Worm (Caenorhabditis elegans) whole organism, L1 larva: ENCODE measurements around the gene dod-17.

Source experiments
- Y116A8C.19 ChIP-seq: sonication (generic microtip); optimal IDR thresholded peaks from 2 replicates; lab custom pipeline; 2016; ENCODE audit warnings: missing compliant biosample characterization, missing genetic modification characterization, borderline replicate concordance
- aha-1 ChIP-seq: fragments of 150-350 bp; optimal IDR thresholded peaks from 2 replicates; lab custom pipeline; 2014; ENCODE audit warnings: missing biosample characterization, missing genetic modification characterization
- egl-27 ChIP-seq, 2 experiments: fragments of 150-350 bp in 1 of 2; sonication (generic microtip); optimal IDR thresholded peaks; 3 replicates each; lab custom pipeline; 2017 to 2018; ENCODE audit warnings: missing biosample characterization in 2 of 2, missing genetic modification characterization in 2 of 2, missing genetic modification reagents in 2 of 2
- lin-13 ChIP-seq: fragments of 150-350 bp; optimal IDR thresholded peaks from 2 replicates; lab custom pipeline; 2014; ENCODE audit warnings: missing biosample characterization, missing genetic modification reagents, missing genetic modification characterization
- nhr-28 ChIP-seq: fragments of 150-350 bp; optimal IDR thresholded peaks from 2 replicates; lab custom pipeline; 2014; ENCODE audit warnings: missing biosample characterization, missing genetic modification characterization
- nhr-90 ChIP-seq: sonication (generic microtip); optimal IDR thresholded peaks from 2 replicates; lab custom pipeline; 2016; ENCODE audit warnings: mild to moderate bottlenecking, missing genetic modification characterization, missing compliant biosample characterization; ENCODE audit not compliant: poor library complexity
- pag-3 ChIP-seq: sonication (generic microtip); optimal IDR thresholded peaks from 2 replicates; lab custom pipeline; 2017; ENCODE audit warnings: missing genetic modification characterization, mild to moderate bottlenecking, missing compliant biosample characterization, antibody characterized with exemption, borderline replicate concordance; ENCODE audit not compliant: insufficient read depth
- pqm-1 ChIP-seq: sonication (generic microtip); optimal IDR thresholded peaks from 3 replicates; lab custom pipeline; 2017; ENCODE audit warnings: missing biosample characterization, missing genetic modification characterization
- ztf-4 ChIP-seq: fragments of 150-350 bp; optimal IDR thresholded peaks from 2 replicates; lab custom pipeline; 2014; ENCODE audit warnings: missing biosample characterization, missing genetic modification characterization

ce11 chrIV:13016820-13017219, 40.7 kb downstream of the dod-17 start:
- no peak for TF ChIP-seq lin-13 (GFP tag; lab: Kevin White, UChicago)
- no peak for TF ChIP-seq nhr-90
- TF ChIP-seq ztf-4 (tag; lab: Kevin White, UChicago), result no peak
- no peak for TF ChIP-seq aha-1 (tag; lab: Kevin White, UChicago)
- no peak for TF ChIP-seq pqm-1 (tag; lab: Kevin White, UChicago)
- TF ChIP-seq Y116A8C.19 (tag; lab: Kevin White, UChicago), result no peak
- TF ChIP-seq pag-3 (tag; lab: Kevin White, UChicago), result no peak
- TF ChIP-seq nhr-28, result no peak
- no peak for TF ChIP-seq egl-27 (tag; optimal IDR thresholded peaks at IDR 0.05; lab: Kevin White, UChicago)
